Fruit fly (Drosophila melanogaster) whole organism, pupa: ENCODE measurements around the gene CG15368.

ENCODE experiments used
- CG10348 ChIP-seq: fragments of 200-800 bp; sonication (Bioruptor generic); IDR thresholded peaks from 2 replicates; pipeline ENCODE4 v1.3.6; 2022; ENCODE audit warnings: missing biosample characterization, missing genetic modification characterization
- CG12605 ChIP-seq: fragments of 200-800 bp; sonication (Bioruptor generic); IDR thresholded peaks from 2 replicates; pipeline ENCODE4 v1.3.6; 2022; ENCODE audit warnings: missing biosample characterization, missing genetic modification characterization
- CG13204 ChIP-seq: fragments of 200-800 bp; sonication (Bioruptor generic); optimal IDR thresholded peaks from 2 replicates; lab custom pipeline; 2018; ENCODE audit warnings: missing biosample characterization, mild to moderate bottlenecking, missing genetic modification characterization, moderate library complexity
- CG14655 ChIP-seq: fragments of 200-800 bp; sonication (Bioruptor generic); optimal IDR thresholded peaks from 3 replicates; lab custom pipeline; 2017; ENCODE audit warnings: mild to moderate bottlenecking, missing biosample characterization, missing genetic modification reagents, missing genetic modification characterization
- CG15710 ChIP-seq: fragments of 200-800 bp; sonication (Bioruptor generic); optimal IDR thresholded peaks from 2 replicates; lab custom pipeline; 2018; ENCODE audit warnings: missing biosample characterization, mild to moderate bottlenecking, missing genetic modification characterization, moderate library complexity
- CG17806 ChIP-seq: fragments of 200-800 bp; sonication (Bioruptor generic); optimal IDR thresholded peaks from 2 replicates; lab custom pipeline; 2018; ENCODE audit warnings: missing biosample characterization, mild to moderate bottlenecking, missing genetic modification characterization, moderate library complexity
- CG32121 ChIP-seq: fragments of 200-800 bp; sonication (Bioruptor generic); IDR thresholded peaks from 2 replicates; pipeline ENCODE4 v1.3.6; 2022; ENCODE audit warnings: missing biosample characterization, missing genetic modification characterization
- CG34367 ChIP-seq: fragments of 200-800 bp; sonication (Bioruptor generic); optimal IDR thresholded peaks from 2 replicates; lab custom pipeline; 2018; ENCODE audit warnings: missing biosample characterization, mild to moderate bottlenecking, missing genetic modification characterization
- CG4496 ChIP-seq: fragments of 200-800 bp; sonication (Bioruptor generic); IDR thresholded peaks from 3 replicates; pipeline ENCODE4 v1.3.6; 2022; ENCODE audit warnings: missing biosample characterization, missing genetic modification characterization
- CG8159 ChIP-seq: fragments of 200-800 bp; sonication (Bioruptor generic); optimal IDR thresholded peaks from 3 replicates; lab custom pipeline; 2018; ENCODE audit warnings: missing biosample characterization, mild to moderate bottlenecking, missing genetic modification characterization, moderate library complexity
- CG8301 ChIP-seq: fragments of 200-800 bp; sonication (Bioruptor generic); optimal IDR thresholded peaks from 2 replicates; lab custom pipeline; 2018; ENCODE audit warnings: missing biosample characterization, mild to moderate bottlenecking, missing genetic modification characterization
- CG9948 ChIP-seq: fragments of 200-800 bp; sonication (Bioruptor generic); optimal IDR thresholded peaks from 2 replicates; lab custom pipeline; 2018; ENCODE audit warnings: missing biosample characterization, mild to moderate bottlenecking, missing genetic modification characterization, moderate library complexity
- D1 ChIP-seq: fragments of 200-800 bp; sonication (Bioruptor generic); optimal IDR thresholded peaks from 2 replicates; lab custom pipeline; 2018; ENCODE audit warnings: missing biosample characterization, mild to moderate bottlenecking, missing genetic modification characterization, moderate library complexity
- EcR ChIP-seq: fragments of 200-800 bp; sonication (Bioruptor generic); optimal IDR thresholded peaks from 3 replicates; lab custom pipeline; 2019; ENCODE audit warnings: missing biosample characterization, missing genetic modification characterization, mild to moderate bottlenecking, moderate library complexity, missing genetic modification reagents
- Ets98B ChIP-seq: fragments of 200-800 bp; sonication (Bioruptor generic); IDR thresholded peaks from 2 replicates; pipeline ENCODE4 v1.3.6; 2022; ENCODE audit warnings: missing biosample characterization, missing genetic modification characterization
- Pif1A ChIP-seq: fragments of 200-800 bp; sonication (Bioruptor generic); optimal IDR thresholded peaks from 3 replicates; lab custom pipeline; 2016; ENCODE audit warnings: missing biosample characterization, missing genetic modification characterization
- Pif1B ChIP-seq: fragments of 200-800 bp; sonication (Bioruptor generic); optimal IDR thresholded peaks from 3 replicates; lab custom pipeline; 2016; ENCODE audit warnings: missing biosample characterization, missing genetic modification characterization
- Snoo ChIP-seq: fragments of 200-800 bp; sonication (Bioruptor generic); optimal IDR thresholded peaks from 3 replicates; lab custom pipeline; 2017; ENCODE audit warnings: missing biosample characterization, mild to moderate bottlenecking, missing genetic modification characterization, inconsistent platforms
- fd96Ca ChIP-seq: fragments of 200-800 bp; sonication (Bioruptor generic); IDR thresholded peaks from 3 replicates; pipeline ENCODE4 v1.3.6; 2022; ENCODE audit warnings: missing biosample characterization, missing genetic modification characterization
- gl ChIP-seq: fragments of 200-800 bp; sonication (Bioruptor generic); optimal IDR thresholded peaks from 2 replicates; lab custom pipeline; 2018; ENCODE audit warnings: missing biosample characterization, mild to moderate bottlenecking, missing genetic modification characterization
- rn ChIP-seq: fragments of 200-800 bp; sonication (Bioruptor generic); IDR thresholded peaks from 2 replicates; pipeline ENCODE4 v1.3.6; 2022; ENCODE audit warnings: missing biosample characterization, missing genetic modification characterization

Gene CG15368

dm6 chrX:9247171-9247783 lies 31.7 kb downstream of the CG15368 start, which contains the start of the genes amx and Dsor1:
Gene amx (minus strand): TSS chrX:9247336.
Gene Dsor1 (plus strand): TSS chrX:9247342.
- TF ChIP-seq EcR (GFP tag; lab: Kevin White, UChicago) (no peak), CG8159 (no peak), CG8301 (no peak), fd96Ca (GFP tag; lab: Robert Waterston, UW) (no peak)

- TF ChIP-seq Snoo (tag; lab: Kevin White, UChicago), result no peak
- TF ChIP-seq CG17806 (tag; lab: Kevin White, UChicago), result peak; percentile 53
- peak; percentile 52 for TF ChIP-seq CG15710
- no peak for TF ChIP-seq D1 (tag; lab: Kevin White, UChicago)
- TF ChIP-seq CG9948 (tag; lab: Kevin White, UChicago), result peak; percentile 31
- no peak for TF ChIP-seq Pif1A
- peak; percentile 64 for TF ChIP-seq CG12605 (GFP tag; lab: Robert Waterston, UW)
- TF ChIP-seq CG8301, result peak; percentile 58
- peak; percentile 65; the same call in 2 of the 3 replicates for TF ChIP-seq CG4496 (GFP tag; lab: Robert Waterston, UW)
- no peak for TF ChIP-seq rn (GFP tag; lab: Robert Waterston, UW)
- TF ChIP-seq CG10348 (GFP tag; lab: Robert Waterston, UW), result no peak
- peak; percentile 29 for TF ChIP-seq Pif1B
- TF ChIP-seq CG32121 (GFP tag; lab: Robert Waterston, UW), result no peak
- TF ChIP-seq CG13204 (GFP tag; lab: Kevin White, UChicago), result no peak
- peak; percentile 33; the same call in 1 of the 2 replicates for TF ChIP-seq Ets98B (GFP tag; lab: Robert Waterston, UW)
- TF ChIP-seq CG34367 (tag; lab: Kevin White, UChicago), result peak; percentile 36
- TF ChIP-seq gl (tag; lab: Kevin White, UChicago), result no peak
- no peak for TF ChIP-seq EcR (GFP tag; lab: Kevin White, UChicago)
- peak; percentile 58 for TF ChIP-seq CG8159
- TF ChIP-seq fd96Ca (GFP tag; lab: Robert Waterston, UW), result no peak
- TF ChIP-seq CG14655 (GFP tag; lab: Kevin White, UChicago), result no peak
Measured at dm6 chrX:9248040-9248439, 32.5 kb downstream of the CG15368 start.

- TF ChIP-seq CG13204 (GFP tag; lab: Kevin White, UChicago) (no peak), fd96Ca (GFP tag; lab: Robert Waterston, UW) (0 out of 3 replicates have a peak, but pooled peaks have one; percentile 41), CG14655 (GFP tag; lab: Kevin White, UChicago) (no peak), CG32121 (GFP tag; lab: Robert Waterston, UW) (no peak), CG4496 (GFP tag; lab: Robert Waterston, UW) (peak; percentile 61)
Measured at dm6 chrX:9250161-9250831, 34.7 kb downstream of the CG15368 start, which contains the start of gene CG17754. Gene CG17754 (plus strand): TSS chrX:9250420.

dm6 chrX:9251212-9251877 lies 35.8 kb downstream of the CG15368 start:
- TF ChIP-seq Ets98B (GFP tag; lab: Robert Waterston, UW) (peak; percentile 63), fd96Ca (GFP tag; lab: Robert Waterston, UW) (peak; percentile 76), CG32121 (GFP tag; lab: Robert Waterston, UW) (peak; percentile 77), Pif1B (no peak), Snoo (tag; lab: Kevin White, UChicago) (no peak), CG10348 (GFP tag; lab: Robert Waterston, UW) (no peak), CG12605 (GFP tag; lab: Robert Waterston, UW) (peak; percentile 56; the same call in 1 of the 2 replicates), CG13204 (GFP tag; lab: Kevin White, UChicago) (no peak), CG15710 (peak; percentile 43), CG34367 (tag; lab: Kevin White, UChicago) (peak; percentile 55), Pif1A (peak; percentile 60), gl (tag; lab: Kevin White, UChicago) (peak; percentile 6), CG8159 (peak; percentile 63), CG9948 (tag; lab: Kevin White, UChicago) (peak; percentile 13), CG17806 (tag; lab: Kevin White, UChicago) (peak; percentile 48), CG8301 (peak; percentile 51), CG14655 (GFP tag; lab: Kevin White, UChicago) (peak; percentile 64), EcR (GFP tag; lab: Kevin White, UChicago) (peak; percentile 79), rn (GFP tag; lab: Robert Waterston, UW) (0 out of 2 replicates have a peak, but pooled peaks have one; percentile 21), D1 (tag; lab: Kevin White, UChicago) (no peak), CG4496 (GFP tag; lab: Robert Waterston, UW) (peak; percentile 72)

dm6 chrX:9252051-9252708 lies 36.6 kb downstream of the CG15368 start:
- TF ChIP-seq CG10348 (GFP tag; lab: Robert Waterston, UW), result no peak
- TF ChIP-seq CG4496 (GFP tag; lab: Robert Waterston, UW), result peak; percentile 65
- TF ChIP-seq Pif1B, result no peak
- peak; percentile 49; the same call in 1 of the 2 replicates for TF ChIP-seq CG32121 (GFP tag; lab: Robert Waterston, UW)
- peak; percentile 0 for TF ChIP-seq CG34367 (tag; lab: Kevin White, UChicago)
- peak; percentile 18 for TF ChIP-seq CG9948 (tag; lab: Kevin White, UChicago)
- peak; percentile 40; the same call in 1 of the 2 replicates for TF ChIP-seq Ets98B (GFP tag; lab: Robert Waterston, UW)
- no peak for TF ChIP-seq CG8159
- peak; percentile 55; the same call in 1 of the 3 replicates for TF ChIP-seq fd96Ca (GFP tag; lab: Robert Waterston, UW)
- TF ChIP-seq CG14655 (GFP tag; lab: Kevin White, UChicago), result no peak
- peak; percentile 34 for TF ChIP-seq CG12605 (GFP tag; lab: Robert Waterston, UW)
- TF ChIP-seq EcR (GFP tag; lab: Kevin White, UChicago), result peak; percentile 60
